Fruit fly (Drosophila melanogaster) whole organism, embryonic: Measurements from ENCODE around the gene CG4424.

ENCODE experiments used
- Aef1 ChIP-seq: fragments of 200-800 bp; sonication (Bioruptor generic); IDR thresholded peaks from 3 replicates; pipeline ENCODE4 v1.3.6; 2022; ENCODE audit warnings: missing biosample characterization, missing genetic modification characterization
- Blimp-1 ChIP-seq: fragments of 200-800 bp; sonication (Bioruptor generic); optimal IDR thresholded peaks from 3 replicates; lab custom pipeline; 2018; ENCODE audit warnings: missing biosample characterization, missing genetic modification characterization, mild to moderate bottlenecking, moderate library complexity, missing genetic modification reagents
- CG10979 ChIP-seq: fragments of 200-800 bp; sonication (Bioruptor generic); optimal IDR thresholded peaks from 2 replicates; lab custom pipeline; 2018; ENCODE audit warnings: missing biosample characterization, mild to moderate bottlenecking, missing genetic modification characterization, moderate library complexity
- CG11085 ChIP-seq: fragments of 200-800 bp; sonication (Bioruptor generic); IDR thresholded peaks from 2 replicates; pipeline ENCODE4 v1.3.6; 2022; ENCODE audit warnings: missing biosample characterization, missing genetic modification characterization
- CG11723 ChIP-seq: fragments of 200-800 bp; sonication (Bioruptor generic); optimal IDR thresholded peaks from 2 replicates; lab custom pipeline; 2017; ENCODE audit warnings: missing biosample characterization, mild to moderate bottlenecking, missing genetic modification characterization
- CG12071 ChIP-seq: fragments of 200-800 bp; sonication (Bioruptor generic); optimal IDR thresholded peaks from 3 replicates; lab custom pipeline; 2018; ENCODE audit warnings: missing biosample characterization, mild to moderate bottlenecking, missing genetic modification characterization
- CG12659 ChIP-seq: fragments of 200-800 bp; sonication (Bioruptor generic); optimal IDR thresholded peaks from 3 replicates; lab custom pipeline; 2017; ENCODE audit warnings: mild to moderate bottlenecking, missing biosample characterization, missing genetic modification reagents, missing genetic modification characterization
- CG14860 ChIP-seq: fragments of 200-800 bp; sonication (Bioruptor generic); IDR thresholded peaks from 3 replicates; pipeline ENCODE4 v1.3.6; 2022; ENCODE audit warnings: missing biosample characterization, missing genetic modification characterization; ENCODE audit not compliant: partially characterized antibody
- CG1603 ChIP-seq: fragments of 200-800 bp; sonication (Bioruptor generic); optimal IDR thresholded peaks from 2 replicates; lab custom pipeline; 2019; ENCODE audit warnings: missing biosample characterization, mild to moderate bottlenecking, missing genetic modification characterization, moderate library complexity
- CG17359 ChIP-seq: fragments of 200-800 bp; sonication (Bioruptor generic); optimal IDR thresholded peaks from 3 replicates; lab custom pipeline; 2018; ENCODE audit warnings: missing biosample characterization, mild to moderate bottlenecking, missing genetic modification characterization, moderate library complexity
- CG17568 ChIP-seq: fragments of 200-800 bp; sonication (Bioruptor generic); optimal IDR thresholded peaks from 2 replicates; lab custom pipeline; 2018; ENCODE audit warnings: missing biosample characterization, mild to moderate bottlenecking, missing genetic modification characterization, moderate library complexity
- CG30403 ChIP-seq: fragments of 200-800 bp; sonication (Bioruptor generic); optimal IDR thresholded peaks from 3 replicates; lab custom pipeline; 2016; ENCODE audit warnings: missing biosample characterization, missing genetic modification characterization
- CG31224 ChIP-seq: fragments of 200-800 bp; sonication (Bioruptor generic); IDR thresholded peaks from 2 replicates; pipeline ENCODE4 v1.3.6; 2022; ENCODE audit warnings: missing biosample characterization, missing genetic modification characterization
- CG32767 ChIP-seq: fragments of 200-800 bp; sonication (Bioruptor generic); IDR thresholded peaks from 2 replicates; pipeline ENCODE4 v1.3.6; 2022; ENCODE audit warnings: missing biosample characterization, missing genetic modification characterization
- CG3407 ChIP-seq: fragments of 200-800 bp; sonication (Bioruptor generic); optimal IDR thresholded peaks from 2 replicates; lab custom pipeline; 2018; ENCODE audit warnings: missing biosample characterization, mild to moderate bottlenecking, missing genetic modification characterization
- CG4404 ChIP-seq: fragments of 200-800 bp; sonication (Bioruptor generic); IDR thresholded peaks from 2 replicates; pipeline ENCODE4 v1.3.6; 2022; ENCODE audit warnings: missing biosample characterization, missing genetic modification characterization
- CG6813 ChIP-seq: fragments of 200-800 bp; sonication (Bioruptor generic); optimal IDR thresholded peaks from 2 replicates; lab custom pipeline; 2017; ENCODE audit warnings: missing biosample characterization, missing genetic modification characterization, mild to moderate bottlenecking, moderate library complexity, missing genetic modification reagents
- CG9215 ChIP-seq: fragments of 200-800 bp; sonication (Bioruptor generic); IDR thresholded peaks from 2 replicates; pipeline ENCODE4 v1.3.6; 2022; ENCODE audit warnings: missing biosample characterization, missing genetic modification characterization
- CG9797 ChIP-seq: fragments of 200-800 bp; sonication (Bioruptor generic); optimal IDR thresholded peaks from 3 replicates; lab custom pipeline; 2018; ENCODE audit warnings: missing biosample characterization, mild to moderate bottlenecking, missing genetic modification characterization
- Dad ChIP-seq: fragments of 200-800 bp; sonication (Bioruptor generic); optimal IDR thresholded peaks from 3 replicates; lab custom pipeline; 2016; ENCODE audit warnings: missing biosample characterization, missing genetic modification characterization
- Dip3 ChIP-seq: fragments of 200-800 bp; sonication (Bioruptor generic); optimal IDR thresholded peaks from 3 replicates; lab custom pipeline; 2016; ENCODE audit warnings: missing biosample characterization, missing genetic modification characterization
- Ets97D ChIP-seq: fragments of 200-800 bp; sonication (Bioruptor generic); optimal IDR thresholded peaks from 3 replicates; lab custom pipeline; 2016; ENCODE audit warnings: missing biosample characterization, missing genetic modification characterization
- H15 ChIP-seq: fragments of 200-800 bp; sonication (Bioruptor generic); IDR thresholded peaks from 3 replicates; pipeline ENCODE4 v1.3.6; 2022; ENCODE audit warnings: missing biosample characterization, missing genetic modification characterization
- H2.0 ChIP-seq: fragments of 200-800 bp; sonication (Bioruptor generic); IDR thresholded peaks from 2 replicates; pipeline ENCODE4 v1.3.6; 2022; ENCODE audit warnings: missing biosample characterization, missing genetic modification characterization
- HLH54F ChIP-seq: fragments of 200-800 bp; sonication (Bioruptor generic); optimal IDR thresholded peaks from 3 replicates; lab custom pipeline; 2016; ENCODE audit warnings: missing biosample characterization, missing genetic modification characterization
- HmgD ChIP-seq: fragments of 200-800 bp; sonication (Bioruptor generic); optimal IDR thresholded peaks from 3 replicates; lab custom pipeline; 2016; ENCODE audit warnings: missing biosample characterization, missing genetic modification characterization
- Hmx ChIP-seq: fragments of 200-800 bp; sonication (Bioruptor generic); optimal IDR thresholded peaks from 2 replicates; lab custom pipeline; 2016; ENCODE audit warnings: missing biosample characterization, missing genetic modification characterization
- Hr51 ChIP-seq, 2 experiments: fragments of 200-800 bp; sonication (Bioruptor generic); optimal IDR thresholded peaks; 2 replicates in 1 of 2; 3 replicates in 1 of 2; lab custom pipeline; 2016 to 2018; ENCODE audit warnings: missing biosample characterization in 2 of 2, missing genetic modification characterization in 2 of 2, mild to moderate bottlenecking in 1 of 2, moderate library complexity in 1 of 2
- MBD-R2 ChIP-seq: fragments of 200-800 bp; sonication (Bioruptor generic); IDR thresholded peaks from 2 replicates; pipeline ENCODE4 v1.3.6; 2022; ENCODE audit warnings: missing biosample characterization, missing genetic modification characterization
- Max ChIP-seq: fragments of 200-800 bp; sonication (Bioruptor generic); optimal IDR thresholded peaks from 2 replicates; lab custom pipeline; 2016; ENCODE audit warnings: missing biosample characterization, mild to moderate bottlenecking, missing genetic modification characterization
- Mes4 ChIP-seq: fragments of 200-800 bp; sonication (Bioruptor generic); optimal IDR thresholded peaks from 2 replicates; lab custom pipeline; 2016; ENCODE audit warnings: missing biosample characterization, missing genetic modification characterization
- Mrtf ChIP-seq: fragments of 200-800 bp; sonication (Bioruptor generic); IDR thresholded peaks from 3 replicates; pipeline ENCODE4 v1.3.6; 2022; ENCODE audit warnings: missing biosample characterization, missing genetic modification characterization
- NFAT ChIP-seq: fragments of 200-800 bp; sonication (Bioruptor generic); IDR thresholded peaks from 2 replicates; pipeline ENCODE4 v1.3.6; 2022; ENCODE audit warnings: missing biosample characterization, missing genetic modification characterization
- Nf-YB ChIP-seq: fragments of 200-800 bp; sonication (Bioruptor generic); optimal IDR thresholded peaks from 3 replicates; lab custom pipeline; 2019; ENCODE audit warnings: missing biosample characterization, mild to moderate bottlenecking, missing genetic modification characterization, moderate library complexity
- Pdp1 ChIP-seq, 2 experiments: fragments of 200-800 bp; sonication (Bioruptor generic); optimal IDR thresholded peaks; 3 replicates each; lab custom pipeline; 2016; ENCODE audit warnings: missing biosample characterization in 2 of 2, missing genetic modification characterization in 2 of 2, mild to moderate bottlenecking in 1 of 2, moderate library complexity in 1 of 2
- Six4 ChIP-seq: fragments of 200-800 bp; sonication (Bioruptor generic); optimal IDR thresholded peaks from 2 replicates; lab custom pipeline; 2016; ENCODE audit warnings: missing biosample characterization, missing genetic modification characterization
- Spps ChIP-seq: fragments of 200-800 bp; sonication (Bioruptor generic); optimal IDR thresholded peaks from 2 replicates; lab custom pipeline; 2018; ENCODE audit warnings: missing biosample characterization, mild to moderate bottlenecking, missing genetic modification characterization
- bcd ChIP-seq: fragments of 200-800 bp; sonication (Bioruptor generic); optimal IDR thresholded peaks from 2 replicates; lab custom pipeline; 2017; ENCODE audit warnings: missing biosample characterization, mild to moderate bottlenecking, missing genetic modification characterization
- chm ChIP-seq: fragments of 200-800 bp; sonication (Bioruptor generic); IDR thresholded peaks from 2 replicates; pipeline ENCODE4 v1.3.6; 2022; ENCODE audit warnings: missing biosample characterization, missing genetic modification characterization
- ci ChIP-seq: fragments of 200-800 bp; sonication (Bioruptor generic); IDR thresholded peaks from 3 replicates; pipeline ENCODE4 v1.3.6; 2022; ENCODE audit warnings: missing biosample characterization, missing genetic modification characterization
- crc ChIP-seq: fragments of 200-800 bp; sonication (Bioruptor generic); optimal IDR thresholded peaks from 2 replicates; lab custom pipeline; 2016; ENCODE audit warnings: missing biosample characterization, missing genetic modification characterization
- dmrt11E ChIP-seq: fragments of 200-800 bp; sonication (Bioruptor generic); optimal IDR thresholded peaks from 3 replicates; lab custom pipeline; 2018; ENCODE audit warnings: missing biosample characterization, mild to moderate bottlenecking, missing genetic modification characterization, moderate library complexity
- ham ChIP-seq: fragments of 200-800 bp; sonication (Bioruptor generic); IDR thresholded peaks from 2 replicates; pipeline ENCODE4 v1.3.6; 2022; ENCODE audit warnings: missing biosample characterization, missing genetic modification characterization
- ind ChIP-seq: fragments of 200-800 bp; sonication (Bioruptor generic); optimal IDR thresholded peaks from 3 replicates; lab custom pipeline; 2016; ENCODE audit warnings: missing biosample characterization, missing genetic modification characterization
- inv ChIP-seq: fragments of 200-800 bp; sonication (Bioruptor generic); IDR thresholded peaks from 2 replicates; pipeline ENCODE4 v1.3.6; 2022; ENCODE audit warnings: missing biosample characterization, missing genetic modification characterization; ENCODE audit not compliant: partially characterized antibody
- nom ChIP-seq: fragments of 200-800 bp; sonication (Bioruptor generic); optimal IDR thresholded peaks from 2 replicates; lab custom pipeline; 2017; ENCODE audit warnings: missing biosample characterization, missing genetic modification characterization, mild to moderate bottlenecking, moderate library complexity, missing genetic modification reagents
- odd ChIP-seq: fragments of 200-800 bp; sonication (Bioruptor generic); optimal IDR thresholded peaks from 2 replicates; lab custom pipeline; 2017; ENCODE audit warnings: missing biosample characterization, mild to moderate bottlenecking, missing genetic modification characterization
- onecut ChIP-seq: fragments of 200-800 bp; sonication (Bioruptor generic); IDR thresholded peaks from 2 replicates; pipeline ENCODE4 v1.3.6; 2022; ENCODE audit warnings: missing biosample characterization, missing genetic modification characterization
- p53 ChIP-seq: fragments of 200-800 bp; sonication (Bioruptor generic); optimal IDR thresholded peaks from 2 replicates; lab custom pipeline; 2016; ENCODE audit warnings: missing biosample characterization, missing genetic modification characterization
- zf30C ChIP-seq: fragments of 200-800 bp; sonication (Bioruptor generic); optimal IDR thresholded peaks from 3 replicates; lab custom pipeline; 2018; ENCODE audit warnings: missing biosample characterization, mild to moderate bottlenecking, missing genetic modification characterization
- zfh1 ChIP-seq: fragments of 200-800 bp; sonication (Bioruptor generic); IDR thresholded peaks from 3 replicates; pipeline ENCODE4 v1.3.6; 2022; ENCODE audit warnings: missing biosample characterization, missing genetic modification characterization

CG4424 gene

dm6 chr3R:19999474-19999873, 28.4 kb downstream of the CG4424 start (continued):
- TF ChIP-seq Mrtf (GFP tag; lab: Robert Waterston, UW) (peak; percentile 63; the same call in 1 of the 3 replicates), CG3407 (peak; percentile 67), bcd (peak; percentile 65), Aef1 (GFP tag; lab: Robert Waterston, UW) (peak; percentile 64), CG17568 (GFP tag; lab: Kevin White, UChicago) (peak; percentile 18), CG17359 (tag; lab: Kevin White, UChicago) (peak; percentile 90), NFAT (no peak; the same call in 1 of the 2 replicates), CG11723 (peak; percentile 8), H2.0 (GFP tag; lab: Robert Waterston, UW) (peak; percentile 70), odd (peak; percentile 57), Pdp1 (GFP tag; optimal IDR thresholded peaks at IDR 0.05; lab: Kevin White, UChicago) (peak in 1 of 2 experiments; percentile 26), zf30C (GFP tag; lab: Kevin White, UChicago) (no peak), ham (GFP tag; lab: Robert Waterston, UW) (no peak), inv (GFP tag; lab: Robert Waterston, UW) (no peak), HmgD (GFP tag; lab: Kevin White, UChicago) (no peak), Ets97D (no peak), zfh1 (peak; percentile 89), CG31224 (peak; percentile 62), CG12659 (GFP tag; lab: Kevin White, UChicago) (peak; percentile 80), nom (GFP tag; lab: Kevin White, UChicago) (peak; percentile 36), ci (GFP tag; lab: Robert Waterston, UW) (peak; percentile 76), Dad (no peak), CG14860 (GFP tag; lab: Robert Waterston, UW) (no peak), CG9797 (GFP tag; lab: Kevin White, UChicago) (no peak), Blimp-1 (peak; percentile 88), Hr51 (GFP tag; optimal IDR thresholded peaks at IDR 0.05; lab: Kevin White, UChicago) (peak; percentile 26 to 88), Nf-YB (GFP tag; lab: Kevin White, UChicago) (peak; percentile 65), MBD-R2 (GFP tag; lab: Robert Waterston, UW) (peak; percentile 35; the same call in 1 of the 2 replicates), Max (GFP tag; lab: Kevin White, UChicago) (peak; percentile 13), Hmx (no peak), H15 (peak; percentile 48; the same call in 1 of the 3 replicates), CG30403 (GFP tag; lab: Kevin White, UChicago) (peak; percentile 74), CG11085 (GFP tag; lab: Robert Waterston, UW) (peak; percentile 54; the same call in 1 of the 2 replicates), chm (GFP tag; lab: Robert Waterston, UW) (peak; percentile 61; the same call in 1 of the 2 replicates), Spps (tag; lab: Kevin White, UChicago) (peak; percentile 66), CG10979 (tag; lab: Kevin White, UChicago) (peak; percentile 88), CG32767 (GFP tag; lab: Robert Waterston, UW) (peak; percentile 76), Dip3 (GFP tag; lab: Kevin White, UChicago) (no peak), onecut (peak; percentile 72), CG12071 (GFP tag; lab: Kevin White, UChicago) (peak; percentile 25), p53 (GFP tag; lab: Kevin White, UChicago) (no peak), crc (GFP tag; lab: Kevin White, UChicago) (no peak), CG6813 (GFP tag; lab: Kevin White, UChicago) (peak; percentile 54), Mes4 (GFP tag; lab: Kevin White, UChicago) (no peak), CG1603 (tag; lab: Kevin White, UChicago) (peak; percentile 56), CG9215 (GFP tag; lab: Robert Waterston, UW) (no peak; the same call in 1 of the 2 replicates), CG4404 (GFP tag; lab: Robert Waterston, UW) (peak; percentile 83), Six4 (GFP tag; lab: Kevin White, UChicago) (peak; percentile 58), dmrt11E (tag; lab: Kevin White, UChicago) (peak; percentile 88), ind (GFP tag; lab: Kevin White, UChicago) (peak; percentile 58), HLH54F (GFP tag; lab: Kevin White, UChicago) (no peak)
